Worm (Caenorhabditis elegans) whole organism, young adult: Measurements from ENCODE around the gene acdh-12.

ENCODE experiments used
- C17E4.6 ChIP-seq: fragments of 200-800 bp; sonication (Bioruptor generic); IDR thresholded peaks from 2 replicates; pipeline ENCODE4 v1.3.6; 2022; ENCODE audit warnings: missing genetic modification reagents, missing genetic modification characterization, missing compliant biosample characterization
- Y53G8AR.9 ChIP-seq: fragments of 200-800 bp; sonication (Bioruptor generic); conservative IDR thresholded peaks from 2 replicates; pipeline ENCODE4 v1.3.6; 2022; ENCODE audit warnings: missing genetic modification reagents, missing genetic modification characterization, missing compliant biosample characterization
- mcd-1 ChIP-seq: fragments of 200-800 bp; sonication (Bioruptor generic); IDR thresholded peaks from 2 replicates; pipeline ENCODE4 v1.3.6; 2022; ENCODE audit warnings: missing genetic modification reagents, missing genetic modification characterization, missing compliant biosample characterization
- pha-4 ChIP-seq: fragments of 150-350 bp; sonication (generic microtip); optimal IDR thresholded peaks from 2 replicates; lab custom pipeline; 2014; ENCODE audit warnings: missing biosample characterization, missing genetic modification reagents, missing genetic modification characterization
- sdz-38 ChIP-seq: sonication (generic microtip); optimal IDR thresholded peaks from 2 replicates; lab custom pipeline; 2016; ENCODE audit warnings: missing genotype, missing genetic modification characterization, missing compliant biosample characterization

- TF ChIP-seq mcd-1 (GFP tag; lab: Robert Waterston, UW) (no peak), C17E4.6 (no peak), Y53G8AR.9 (no peak), pha-4 (no peak), sdz-38 (tag; lab: Kevin White, UChicago) (no peak)
These were observed 42.8 kb upstream of the acdh-12 start, which contains the start of gene aqp-1 for ce11 chrII:7238248-7238647.
